ENCODE assay signal across 2 fruit fly cellular contexts in genomic region chrX:15983501-15983900, dm6.
TF ChIP-seq lines count a peak whose summit lies in the region.

Slc25A46a (plus strand) TSS chrX:15983772.

TF ChIP-seq in whole organism, embryonic, 481 proteins besides CTCF, POLR2A, EP300 and RAD21 (continued from another document):
- TF ChIP-seq CG10267 (tag; optimal IDR thresholded peaks at IDR 0.05; lab: Kevin White, UChicago) (peak; percentile 15), CG9797 (GFP tag; optimal IDR thresholded peaks at IDR 0.05; lab: Kevin White, UChicago) (peak; percentile 33), pzg (GFP tag; optimal IDR thresholded peaks at IDR 0.05; lab: Kevin White, UChicago) (peak; percentile 47), CG12391 (tag; optimal IDR thresholded peaks at IDR 0.05; lab: Kevin White, UChicago) (peak; percentile 37), CG4854 (GFP tag; optimal IDR thresholded peaks at IDR 0.05; lab: Kevin White, UChicago) (no peak), CG15601 (tag; optimal IDR thresholded peaks at IDR 0.05; lab: Kevin White, UChicago) (no peak), gfzf (GFP tag; optimal IDR thresholded peaks at IDR 0.05; lab: Kevin White, UChicago) (peak; percentile 64), CG7963 (GFP tag; IDR thresholded peaks at IDR 0.05; lab: Robert Waterston, UW; ENCODE audit: partially characterized antibody) (no peak), Ravus (GFP tag; IDR thresholded peaks at IDR 0.05; lab: Robert Waterston, UW) (no peak), CG1024 (GFP tag; IDR thresholded peaks at IDR 0.05; lab: Robert Waterston, UW) (peak; percentile 33; the same call in 1 of the 2 replicates), CG3995 (GFP tag; optimal IDR thresholded peaks at IDR 0.05; lab: Kevin White, UChicago) (peak; percentile 18), ssp (GFP tag; IDR thresholded peaks at IDR 0.05; lab: Robert Waterston, UW) (peak; percentile 86), E2f1 (GFP tag; IDR thresholded peaks at IDR 0.05; lab: Robert Waterston, UW) (no peak), BEAF-32 (GFP tag; optimal IDR thresholded peaks at IDR 0.05; lab: Kevin White, UChicago) (peak; percentile 28), prd (optimal IDR thresholded peaks at IDR 0.05; lab: Kevin White, UChicago) (no peak), prd (GFP tag; IDR thresholded peaks at IDR 0.05; lab: Robert Waterston, UW) (0 out of 3 replicates have a peak, but pooled peaks have one; percentile 26), zen (tag; optimal IDR thresholded peaks at IDR 0.05; lab: Kevin White, UChicago) (peak; percentile 30), CG18262 (tag; optimal IDR thresholded peaks at IDR 0.05; lab: Kevin White, UChicago) (peak; percentile 4), lov (optimal IDR thresholded peaks at IDR 0.05; lab: Kevin White, UChicago) (no peak), lov (GFP tag; IDR thresholded peaks at IDR 0.05; lab: Robert Waterston, UW) (no peak), CG17802 (tag; optimal IDR thresholded peaks at IDR 0.05; lab: Kevin White, UChicago) (peak; percentile 72), bigmax (GFP tag; optimal IDR thresholded peaks at IDR 0.05; lab: Kevin White, UChicago) (no peak), CG4617 (GFP tag; optimal IDR thresholded peaks at IDR 0.05; lab: Kevin White, UChicago; ENCODE audit: borderline replicate concordance) (peak; percentile 29), CG14710 (tag; optimal IDR thresholded peaks at IDR 0.05; lab: Kevin White, UChicago) (peak; percentile 32), sens (GFP tag; lab: Kevin White, UChicago) (peak; percentile 47), lola (GFP tag; optimal IDR thresholded peaks at IDR 0.05; lab: Kevin White, UChicago) (peak in 1 of 3 experiments; percentile 59), Med (GFP tag; lab: Kevin White, UChicago) (peak; percentile 4), gcm2 (GFP tag; optimal IDR thresholded peaks at IDR 0.05; lab: Kevin White, UChicago) (no peak), phol (tag; optimal IDR thresholded peaks at IDR 0.05; lab: Kevin White, UChicago) (peak; percentile 37), Fer3 (tag; optimal IDR thresholded peaks at IDR 0.05; lab: Kevin White, UChicago) (peak; percentile 4), CG17612 (GFP tag; IDR thresholded peaks at IDR 0.05; lab: Robert Waterston, UW) (no peak), Lim3 (GFP tag; IDR thresholded peaks at IDR 0.05; lab: Robert Waterston, UW) (no peak), vvl (GFP tag; IDR thresholded peaks at IDR 0.05; lab: Robert Waterston, UW) (peak; percentile 13; the same call in 1 of the 2 replicates), MESR4 (GFP tag; optimal IDR thresholded peaks at IDR 0.05; lab: Kevin White, UChicago) (peak; percentile 41), Lhr (GFP tag; optimal IDR thresholded peaks at IDR 0.05; lab: Kevin White, UChicago) (peak; percentile 11), CG7357 (GFP tag; IDR thresholded peaks at IDR 0.05; lab: Robert Waterston, UW) (peak; percentile 93), CG8388 (GFP tag; optimal IDR thresholded peaks at IDR 0.05; lab: Kevin White, UChicago) (peak; percentile 4), gro (GFP tag; optimal IDR thresholded peaks at IDR 0.05; lab: Kevin White, UChicago) (no peak)
TF ChIP-seq in whole organism, embryonic: peak in this region for 39.

TF ChIP-seq in whole organism, prepupa, 60 proteins besides CTCF, POLR2A, EP300 and RAD21 (continued from another document):
- TF ChIP-seq CG8632 (GFP tag; optimal IDR thresholded peaks at IDR 0.05; lab: Kevin White, UChicago) (no peak), OdsH (GFP tag; optimal IDR thresholded peaks at IDR 0.05; lab: Kevin White, UChicago) (no peak)
